Fruit fly (Drosophila melanogaster) whole organism, embryonic: ENCODE data around the gene Wdr33.

Experiments used
- Awh ChIP-seq: fragments of 200-800 bp; sonication (Bioruptor generic); IDR thresholded peaks from 2 replicates; pipeline ENCODE4, ENCODE4 v1.3.6; 2022; ENCODE audit warnings: missing biosample characterization, missing genetic modification characterization
- CG10209 ChIP-seq: fragments of 200-800 bp; sonication (Bioruptor generic); optimal IDR thresholded peaks from 3 replicates; lab custom pipeline; 2017; ENCODE audit warnings: missing biosample characterization, mild to moderate bottlenecking, missing genetic modification characterization, missing genetic modification reagents
- CG10267 ChIP-seq: fragments of 200-800 bp; sonication (Bioruptor generic); optimal IDR thresholded peaks from 2 replicates; lab custom pipeline; 2018; ENCODE audit warnings: missing biosample characterization, mild to moderate bottlenecking, missing genetic modification characterization, moderate library complexity
- CG10979 ChIP-seq: fragments of 200-800 bp; sonication (Bioruptor generic); optimal IDR thresholded peaks from 2 replicates; lab custom pipeline; 2018; ENCODE audit warnings: missing biosample characterization, mild to moderate bottlenecking, missing genetic modification characterization, moderate library complexity
- CG12659 ChIP-seq: fragments of 200-800 bp; sonication (Bioruptor generic); optimal IDR thresholded peaks from 3 replicates; lab custom pipeline; 2017; ENCODE audit warnings: mild to moderate bottlenecking, missing biosample characterization, missing genetic modification reagents, missing genetic modification characterization
- CG15011 ChIP-seq: fragments of 200-800 bp; sonication (Bioruptor generic); optimal IDR thresholded peaks from 3 replicates; lab custom pipeline; 2018; ENCODE audit warnings: missing biosample characterization, mild to moderate bottlenecking, missing genetic modification characterization
- CG15696 ChIP-seq: fragments of 200-800 bp; sonication (Bioruptor generic); optimal IDR thresholded peaks from 2 replicates; lab custom pipeline; 2019; ENCODE audit warnings: missing biosample characterization, mild to moderate bottlenecking, missing genetic modification characterization, moderate library complexity
- CG17186 ChIP-seq: fragments of 200-800 bp; sonication (Bioruptor generic); optimal IDR thresholded peaks from 3 replicates; lab custom pipeline; 2017; ENCODE audit warnings: missing biosample characterization, missing genetic modification reagents, missing genetic modification characterization
- CG17568 ChIP-seq: fragments of 200-800 bp; sonication (Bioruptor generic); optimal IDR thresholded peaks from 2 replicates; lab custom pipeline; 2018; ENCODE audit warnings: missing biosample characterization, mild to moderate bottlenecking, missing genetic modification characterization, moderate library complexity
- CG30020 ChIP-seq: fragments of 200-800 bp; optimal IDR thresholded peaks from 2 replicates; lab custom pipeline; 2019; ENCODE audit warnings: missing biosample characterization, mild to moderate bottlenecking, missing genetic modification characterization, moderate library complexity
- CG4360 ChIP-seq: fragments of 200-800 bp; sonication (Bioruptor generic); IDR thresholded peaks from 2 replicates; pipeline ENCODE4 v1.3.6; 2022; ENCODE audit warnings: missing biosample characterization, missing genetic modification characterization
- CG9876 ChIP-seq: fragments of 200-800 bp; sonication (Bioruptor generic); optimal IDR thresholded peaks from 2 replicates; lab custom pipeline; 2016; ENCODE audit warnings: missing biosample characterization, missing genetic modification characterization
- CTCF ChIP-seq: fragments of 200-800 bp; sonication (Bioruptor generic); optimal IDR thresholded peaks from 2 replicates; lab custom pipeline; 2017; ENCODE audit warnings: missing biosample characterization, mild to moderate bottlenecking, missing genetic modification characterization, moderate library complexity
- Dek ChIP-seq: fragments of 200-800 bp; sonication (Bioruptor generic); optimal IDR thresholded peaks from 3 replicates; lab custom pipeline; 2019; ENCODE audit warnings: missing biosample characterization, mild to moderate bottlenecking, missing genetic modification characterization, moderate library complexity
- Ets65A ChIP-seq: fragments of 200-800 bp; sonication (Bioruptor generic); peaks from one replicate; lab custom pipeline; 2016; ENCODE audit warnings: missing biosample characterization, missing genetic modification characterization
- HHEX ChIP-seq: fragments of 200-800 bp; sonication (Bioruptor generic); optimal IDR thresholded peaks from 3 replicates; lab custom pipeline; 2017; ENCODE audit warnings: missing biosample characterization, mild to moderate bottlenecking, missing genetic modification characterization, missing genetic modification reagents
- Lpt ChIP-seq: fragments of >200 bp; optimal IDR thresholded peaks from 2 replicates; lab custom pipeline; 2018; ENCODE audit warnings: missing biosample characterization, missing genetic modification characterization
- MBD-R2 ChIP-seq: fragments of 200-800 bp; sonication (Bioruptor generic); IDR thresholded peaks from 2 replicates; pipeline ENCODE4 v1.3.6; 2022; ENCODE audit warnings: missing biosample characterization, missing genetic modification characterization
- Med ChIP-seq: fragments of 200-800 bp; sonication (Bioruptor generic); peaks from one replicate; lab custom pipeline; 2016; ENCODE audit warnings: missing biosample characterization, missing genetic modification characterization, mild to moderate bottlenecking, inconsistent platforms, moderate library complexity
- NK7.1 ChIP-seq: fragments of 200-800 bp; sonication (Bioruptor generic); optimal IDR thresholded peaks from 3 replicates; lab custom pipeline; 2016; ENCODE audit warnings: missing biosample characterization, missing genetic modification characterization
- Pdp1 ChIP-seq, 2 experiments: fragments of 200-800 bp; sonication (Bioruptor generic); optimal IDR thresholded peaks; 3 replicates each; lab custom pipeline; 2016; ENCODE audit warnings: missing biosample characterization in 2 of 2, missing genetic modification characterization in 2 of 2, mild to moderate bottlenecking in 1 of 2, moderate library complexity in 1 of 2
- crp ChIP-seq, 2 experiments: fragments of 200-800 bp; sonication (Bioruptor generic); optimal IDR thresholded peaks; 2 replicates in 1 of 2; 3 replicates in 1 of 2; lab custom pipeline; 2017; ENCODE audit warnings: missing biosample characterization in 2 of 2, missing genetic modification characterization in 2 of 2, mild to moderate bottlenecking in 1 of 2, moderate library complexity in 1 of 2
- dmrt99B ChIP-seq: fragments of 200-800 bp; sonication (Bioruptor generic); optimal IDR thresholded peaks from 2 replicates; lab custom pipeline; 2018; ENCODE audit warnings: missing biosample characterization, mild to moderate bottlenecking, missing genetic modification characterization, moderate library complexity
- kah ChIP-seq: fragments of 200-800 bp; sonication (Bioruptor generic); optimal IDR thresholded peaks from 2 replicates; lab custom pipeline; 2018; ENCODE audit warnings: missing biosample characterization, mild to moderate bottlenecking, missing genetic modification characterization
- lola ChIP-seq, 3 experiments: fragments of >200 bp in 2 of 3; fragments of 200-800 bp in 1 of 3; sonication (Bioruptor generic) in 1 of 3; optimal IDR thresholded peaks; 2 replicates each; lab custom pipeline; 2017 to 2019; ENCODE audit warnings: missing biosample characterization in 3 of 3, missing genetic modification characterization in 3 of 3, mild to moderate bottlenecking in 1 of 3, moderate library complexity in 1 of 3
- maf-S ChIP-seq: fragments of 200-800 bp; sonication (Bioruptor generic); optimal IDR thresholded peaks from 2 replicates; lab custom pipeline; 2016; ENCODE audit warnings: missing biosample characterization, missing genetic modification characterization
- mld ChIP-seq: fragments of 200-800 bp; sonication (Bioruptor generic); IDR thresholded peaks from 3 replicates; pipeline ENCODE4 v1.3.6; 2022; ENCODE audit warnings: missing biosample characterization, missing genetic modification characterization; ENCODE audit not compliant: partially characterized antibody
- nerfin-2 ChIP-seq: fragments of 200-800 bp; sonication (Bioruptor generic); IDR thresholded peaks from 2 replicates; pipeline ENCODE4 v1.3.6; 2022; ENCODE audit warnings: missing biosample characterization, missing genetic modification characterization; ENCODE audit not compliant: partially characterized antibody
- nom ChIP-seq: fragments of 200-800 bp; sonication (Bioruptor generic); optimal IDR thresholded peaks from 2 replicates; lab custom pipeline; 2017; ENCODE audit warnings: missing biosample characterization, missing genetic modification characterization, mild to moderate bottlenecking, moderate library complexity, missing genetic modification reagents
- odd ChIP-seq: fragments of 200-800 bp; sonication (Bioruptor generic); optimal IDR thresholded peaks from 2 replicates; lab custom pipeline; 2017; ENCODE audit warnings: missing biosample characterization, mild to moderate bottlenecking, missing genetic modification characterization
- ranshi ChIP-seq: fragments of 200-800 bp; sonication (Bioruptor generic); IDR thresholded peaks from 2 replicates; pipeline ENCODE4 v1.3.6; 2022; ENCODE audit warnings: missing biosample characterization, missing genetic modification characterization
- rib ChIP-seq: fragments of 200-800 bp; sonication (Bioruptor generic); IDR thresholded peaks from 2 replicates; pipeline ENCODE4 v1.3.6; 2022; ENCODE audit warnings: missing biosample characterization, missing genetic modification characterization
- sim ChIP-seq: fragments of 200-800 bp; sonication (Bioruptor generic); IDR thresholded peaks from 2 replicates; pipeline ENCODE4 v1.3.6; 2022; ENCODE audit warnings: missing biosample characterization, missing genetic modification characterization
- sna ChIP-seq: fragments of 200-800 bp; sonication (Bioruptor generic); IDR thresholded peaks from 2 replicates; pipeline ENCODE4 v1.3.6; 2022; ENCODE audit warnings: missing biosample characterization, missing genetic modification characterization; ENCODE audit not compliant: partially characterized antibody
- stwl ChIP-seq: fragments of 200-800 bp; sonication (Bioruptor generic); optimal IDR thresholded peaks from 3 replicates; lab custom pipeline; 2018; ENCODE audit warnings: missing biosample characterization, mild to moderate bottlenecking, missing genetic modification characterization, moderate library complexity
- tin ChIP-seq: fragments of 200-800 bp; sonication (Bioruptor generic); optimal IDR thresholded peaks from 3 replicates; lab custom pipeline; 2016; ENCODE audit warnings: missing biosample characterization, missing genetic modification characterization
- ttk ChIP-seq: fragments of 200-800 bp; sonication (Bioruptor generic); IDR thresholded peaks from 2 replicates; pipeline ENCODE4 v2.1.2; 2022; ENCODE audit warnings: missing biosample characterization, missing genetic modification characterization

Wdr33 gene

DNA sequence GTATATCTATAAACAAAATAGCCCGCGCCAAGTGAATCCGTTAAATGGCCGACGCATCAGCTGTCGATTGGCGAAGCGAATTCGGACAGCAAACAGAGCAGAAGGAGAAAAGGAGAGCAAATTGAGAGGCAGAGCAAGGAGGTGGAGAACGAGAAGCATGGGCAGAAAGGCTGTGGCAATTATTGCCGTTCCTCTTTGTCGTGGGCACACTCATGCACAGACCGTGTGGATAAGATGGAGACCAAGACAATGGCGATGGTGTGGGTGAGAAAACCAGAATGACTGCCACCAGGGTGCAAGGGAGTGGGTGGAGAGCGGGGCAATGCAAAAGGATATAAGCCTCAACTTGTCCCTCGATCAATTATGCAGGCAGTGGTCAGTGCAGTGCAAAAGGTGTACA, 49.3 kb upstream of the Wdr33 start:
- no peak for TF ChIP-seq mld
- TF ChIP-seq CG15011, result no peak
- no peak for TF ChIP-seq kah (GFP tag; lab: Kevin White, UChicago)
- TF ChIP-seq Med, result peak; percentile 22
- TF ChIP-seq nom, result peak; percentile 40
- TF ChIP-seq odd (GFP tag; lab: Kevin White, UChicago), result no peak
- TF ChIP-seq ttk (GFP tag; lab: Robert Waterston, UW), result no peak
- TF ChIP-seq CG17568 (GFP tag; lab: Kevin White, UChicago), result no peak

DNA sequence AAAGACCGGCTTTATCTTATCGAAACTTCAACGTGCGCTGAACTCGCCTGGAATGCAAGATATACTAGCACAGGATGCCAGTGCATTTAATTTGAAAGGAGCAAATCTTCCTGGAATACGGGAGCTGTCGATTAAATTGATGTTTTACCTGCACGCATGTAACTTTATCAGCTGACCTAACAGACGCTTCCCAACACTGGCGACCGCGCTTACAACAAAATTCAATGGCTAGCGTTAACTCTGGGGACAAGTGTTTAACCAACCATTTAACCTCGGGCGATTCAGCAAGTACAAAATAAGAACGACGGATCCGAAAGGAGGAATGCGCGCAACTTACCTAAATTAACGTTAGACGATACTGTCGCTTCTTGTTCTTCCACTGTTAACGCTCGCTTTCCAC, 48.7 kb upstream of the Wdr33 start:
- TF ChIP-seq ranshi (GFP tag; lab: Robert Waterston, UW), result no peak
- TF ChIP-seq rib (GFP tag; lab: Robert Waterston, UW), result 0 out of 2 replicates have a peak, but pooled peaks have one; percentile 42
- TF ChIP-seq CG30020 (tag; lab: Kevin White, UChicago), result peak; percentile 1
- TF ChIP-seq CTCF (GFP tag; lab: Kevin White, UChicago), result peak; percentile 3
- TF ChIP-seq CG10267 (tag; lab: Kevin White, UChicago), result peak; percentile 80
- TF ChIP-seq NK7.1 (GFP tag; lab: Kevin White, UChicago), result no peak
- TF ChIP-seq CG15696 (tag; lab: Kevin White, UChicago), result no peak
- TF ChIP-seq nerfin-2 (GFP tag; lab: Robert Waterston, UW), result no peak
- TF ChIP-seq CG17186 (GFP tag; lab: Kevin White, UChicago), result peak; percentile 6
- TF ChIP-seq crp (GFP tag; optimal IDR thresholded peaks at IDR 0.05; lab: Kevin White, UChicago), result peak in 1 of 2 experiments; percentile 77
- TF ChIP-seq sna, result no peak
- TF ChIP-seq dmrt99B (tag; lab: Kevin White, UChicago), result no peak
- TF ChIP-seq HHEX, result peak; percentile 10
- TF ChIP-seq CG9876 (GFP tag; lab: Kevin White, UChicago), result no peak
- TF ChIP-seq CG4360 (GFP tag; lab: Robert Waterston, UW), result peak; percentile 65
- no peak for TF ChIP-seq maf-S (GFP tag; lab: Kevin White, UChicago)
- TF ChIP-seq MBD-R2 (GFP tag; lab: Robert Waterston, UW), result peak; percentile 41
- no peak for TF ChIP-seq CG10979 (tag; lab: Kevin White, UChicago)
- TF ChIP-seq lola (GFP tag; optimal IDR thresholded peaks at IDR 0.05; lab: Kevin White, UChicago), result peak in 1 of 3 experiments; percentile 3
- peak; percentile 17 for TF ChIP-seq CG12659 (GFP tag; lab: Kevin White, UChicago)
- TF ChIP-seq Awh (GFP tag; lab: Robert Waterston, UW), result no peak
- no peak for TF ChIP-seq Lpt
- TF ChIP-seq Med, result peak; percentile 69
- no peak for TF ChIP-seq sim (GFP tag; lab: Robert Waterston, UW)
- TF ChIP-seq Dek (tag; lab: Kevin White, UChicago), result no peak
- TF ChIP-seq Ets65A (GFP tag; lab: Kevin White, UChicago), result peak; percentile 63
- no peak for TF ChIP-seq CG10209 (GFP tag; lab: Kevin White, UChicago)
- peak in 1 of 2 experiments; percentile 23 for TF ChIP-seq Pdp1 (GFP tag; optimal IDR thresholded peaks at IDR 0.05; lab: Kevin White, UChicago)
- TF ChIP-seq stwl (tag; lab: Kevin White, UChicago), result peak; percentile 31
- no peak for TF ChIP-seq tin (GFP tag; lab: Kevin White, UChicago)
